Fruit fly (Drosophila melanogaster) ovary, adult (tissue): Measurements from ENCODE around the gene CG3961.
A peak's percentile ranks its signal among the peaks of the same experiment; 100 is the strongest.

Source experiments
- CG17801 ChIP-seq: fragments of 200-800 bp; optimal IDR thresholded peaks from 2 replicates; lab custom pipeline; 2019; ENCODE audit warnings: missing biosample characterization, mild to moderate bottlenecking, missing genetic modification characterization, moderate library complexity; ENCODE audit not compliant: partially characterized antibody

The CG3961 gene

DNA sequence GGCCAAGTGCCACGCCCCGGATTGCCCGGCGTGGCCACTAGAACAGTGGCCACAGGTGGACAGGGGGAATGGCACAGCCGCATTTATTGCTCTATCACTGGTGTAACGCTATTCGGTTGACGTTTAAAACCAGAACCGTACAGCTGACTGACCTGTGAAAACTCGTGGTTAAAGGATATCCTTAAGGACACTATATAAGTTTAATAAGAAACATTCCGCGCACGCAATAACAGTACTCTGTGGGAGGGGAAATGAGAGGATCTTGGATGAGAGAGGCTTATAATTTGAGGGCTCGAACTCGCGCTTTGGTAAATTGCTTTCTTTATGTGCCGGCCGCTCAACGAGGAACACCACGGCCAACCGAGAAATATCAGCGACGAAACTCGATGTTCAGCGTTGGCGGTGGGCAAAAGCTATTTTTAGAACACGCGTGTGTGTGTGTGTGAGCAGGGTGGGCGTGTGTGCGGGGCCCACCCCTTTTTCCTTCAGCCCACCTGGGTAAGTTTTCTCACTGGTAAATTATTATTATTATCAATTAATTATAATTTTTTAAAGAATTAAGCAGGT, 6.1 kb upstream of the CG3961 start:
- TF ChIP-seq CG17801 (GFP tag; lab: Kevin White, UChicago), result no peak

DNA sequence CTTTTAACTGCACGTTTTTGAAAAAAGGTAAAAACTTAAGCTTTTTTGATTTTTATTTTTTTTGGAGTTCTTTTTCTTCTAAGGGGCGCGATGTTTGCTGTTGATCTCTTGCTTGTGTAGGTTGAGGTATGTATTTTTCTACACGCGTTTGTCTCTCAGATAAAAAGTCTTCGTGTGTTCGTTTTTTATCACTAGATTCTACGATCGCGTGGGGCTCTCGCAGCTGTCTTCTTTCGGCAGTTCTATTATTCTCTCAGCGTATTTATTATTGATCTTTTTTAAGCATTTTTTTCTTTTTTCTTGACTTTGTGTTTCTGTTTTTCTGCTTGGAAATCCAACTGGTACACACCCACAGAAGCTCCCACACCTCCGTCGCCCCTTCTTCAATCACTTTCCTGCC, 4.8 kb upstream of the CG3961 start:
- peak; percentile 15 for TF ChIP-seq CG17801 (GFP tag; lab: Kevin White, UChicago)

DNA sequence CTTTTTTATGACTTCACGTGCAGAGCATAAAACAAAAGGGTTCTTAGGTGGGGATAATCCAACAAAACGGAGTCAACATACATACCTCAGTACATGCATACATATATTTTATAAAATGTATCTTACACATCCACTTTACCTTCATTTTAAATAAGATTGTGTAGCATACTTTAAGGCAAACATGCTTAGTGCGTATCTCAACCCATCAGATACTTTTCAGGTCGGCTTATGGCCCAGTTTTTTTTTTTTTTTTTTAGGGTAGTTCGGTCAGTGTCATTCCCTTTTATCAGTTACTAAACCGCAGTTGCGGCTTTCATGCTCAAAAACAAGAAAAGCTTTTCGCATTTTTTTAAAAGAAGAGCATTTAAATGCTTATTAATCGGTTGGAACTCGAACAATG, 1.7 kb upstream of the CG3961 start, which contains the start of gene NijB:
Gene NijB (plus strand): TSS at position 398 of the 400 bp plus-strand sequence.
- no peak for TF ChIP-seq CG17801 (GFP tag; lab: Kevin White, UChicago)

DNA sequence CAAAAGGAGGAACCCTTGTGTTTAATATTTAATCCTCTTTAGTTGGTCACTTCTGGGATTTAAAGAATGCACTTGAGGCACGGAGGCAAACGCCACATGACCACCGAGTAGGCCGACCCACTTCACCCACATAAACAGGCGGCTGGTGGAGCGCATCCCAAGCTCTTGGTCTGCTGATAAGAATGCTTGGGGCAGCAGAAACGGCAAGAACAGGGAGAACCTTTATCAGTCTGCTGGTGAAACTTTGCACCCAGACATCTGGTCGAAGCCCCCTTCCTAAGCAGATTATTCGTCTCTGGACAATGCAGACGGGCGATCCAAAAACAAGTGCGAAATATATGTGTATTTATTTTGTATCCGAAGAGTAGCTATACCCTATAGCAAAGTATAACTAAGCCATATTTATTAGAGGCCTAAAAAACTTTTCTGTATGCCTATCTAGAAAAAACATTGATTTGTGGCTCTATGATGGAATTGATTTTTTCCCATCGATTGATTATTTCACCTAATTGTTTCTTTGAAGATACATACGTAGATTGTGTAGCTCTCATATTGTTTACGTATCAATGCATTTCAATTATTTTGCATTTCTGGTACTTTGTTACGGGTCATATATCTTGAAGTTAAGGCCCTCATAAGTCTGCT, 939 bp downstream of the CG3961 start:
- no peak for TF ChIP-seq CG17801 (GFP tag; lab: Kevin White, UChicago)

DNA sequence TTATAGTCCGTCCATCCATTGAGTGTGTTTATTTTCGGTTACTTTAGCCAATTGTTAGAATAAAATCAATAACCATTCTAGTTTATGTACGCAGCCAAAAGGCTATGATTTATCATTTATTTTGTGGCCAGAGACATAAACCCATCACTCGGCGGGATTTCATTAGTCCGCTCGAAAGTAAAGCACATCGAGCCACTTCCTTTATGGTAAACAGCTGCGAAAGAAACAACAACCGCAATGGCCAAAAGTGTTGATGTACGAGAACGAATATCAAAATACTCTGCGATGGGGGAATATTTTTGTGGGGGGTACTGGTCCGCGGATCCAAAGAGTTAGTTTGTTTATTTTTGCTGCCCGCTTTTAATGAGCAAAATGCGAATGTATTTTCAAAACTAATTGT, 8.7 kb downstream of the CG3961 start:
- no peak for TF ChIP-seq CG17801 (GFP tag; lab: Kevin White, UChicago)

DNA sequence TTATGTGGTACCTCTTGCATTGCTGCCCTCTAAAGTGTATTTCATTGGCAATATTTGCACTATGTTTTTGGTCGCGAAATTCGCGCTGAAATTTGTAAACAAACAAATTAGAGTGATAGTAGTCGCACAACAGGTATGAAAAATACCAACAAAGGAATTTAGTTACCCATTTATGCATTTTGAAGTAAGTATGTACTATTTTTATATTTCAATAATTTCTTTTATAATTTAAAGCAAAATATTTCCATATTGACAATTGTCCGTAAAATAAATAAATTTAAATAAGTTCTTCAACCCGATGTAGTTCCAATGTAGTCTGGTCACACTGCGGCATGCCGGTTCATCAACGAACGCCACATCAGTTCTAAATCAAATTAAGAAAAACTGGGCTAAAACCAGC, 17.8 kb downstream of the CG3961 start, which contains the start of the genes Rad9 and Uggt:
Gene Rad9 (minus strand): TSS at position 114 of the 400 bp plus-strand sequence.
Gene Uggt (plus strand): TSS at position 308 of the 400 bp plus-strand sequence.
- TF ChIP-seq CG17801 (GFP tag; lab: Kevin White, UChicago), result peak; percentile 15

DNA sequence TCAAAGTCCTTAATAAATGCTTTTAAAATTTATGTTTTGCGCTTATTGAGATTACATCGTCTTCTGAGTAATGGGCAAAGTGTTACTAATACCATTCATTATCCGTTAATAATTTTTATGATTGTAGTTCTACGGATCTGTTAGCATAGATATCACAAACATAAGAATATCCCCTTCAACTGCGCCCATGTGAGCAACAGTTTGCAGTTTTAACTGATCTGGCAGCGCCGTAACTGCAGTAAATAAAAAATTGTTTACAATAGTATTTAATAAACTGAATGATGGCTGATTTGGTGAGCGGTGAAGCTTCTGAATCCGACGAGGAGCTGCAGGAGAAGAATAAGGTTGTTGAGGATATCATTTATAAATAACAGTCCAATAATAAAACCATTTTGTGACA, 20.3 kb downstream of the CG3961 start, which contains the start of gene Blos3:
Gene Blos3 (plus strand): TSS at position 198 of the 400 bp plus-strand sequence.
- peak; percentile 22 for TF ChIP-seq CG17801 (GFP tag; lab: Kevin White, UChicago)

DNA sequence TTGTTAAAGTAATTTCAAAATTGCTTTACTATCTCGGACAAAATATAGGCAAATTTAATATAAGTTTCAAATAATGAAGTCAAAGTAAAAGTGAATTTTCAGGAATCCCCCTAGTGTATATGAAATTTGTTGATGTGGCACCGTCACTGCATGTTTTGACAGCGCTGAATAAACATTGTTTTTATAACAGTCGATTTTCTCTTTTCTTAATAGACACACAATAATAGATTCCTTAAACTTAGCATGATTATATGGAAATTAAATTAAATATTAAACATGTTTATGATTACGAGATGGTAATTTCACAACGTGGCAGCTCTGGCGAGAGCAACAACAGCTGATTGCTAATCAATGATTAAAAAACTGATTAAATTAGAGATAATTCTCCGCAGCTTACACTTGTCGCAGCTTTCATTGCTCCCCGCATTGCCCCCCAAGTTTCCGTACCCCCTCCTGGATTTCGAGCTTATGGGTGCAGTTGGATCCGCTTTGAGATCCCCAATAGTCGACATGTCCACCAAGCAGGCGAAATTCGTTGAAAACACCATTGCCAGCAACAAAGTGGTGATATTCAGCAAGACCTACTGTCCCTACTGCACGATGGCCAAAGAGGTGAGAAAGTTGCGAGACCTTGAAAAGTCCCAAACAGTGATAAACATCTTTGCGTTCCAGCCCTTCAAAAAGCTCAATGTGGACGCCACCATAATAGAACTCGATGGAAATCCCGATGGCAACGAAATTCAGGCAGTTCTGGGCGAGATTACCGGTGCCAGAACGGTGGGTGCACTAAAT, 21.1 kb downstream of the CG3961 start, which contains the start of gene Grx1:
Gene Grx1 (plus strand): TSS at position 196 of the 792 bp plus-strand sequence.
- TF ChIP-seq CG17801 (GFP tag; lab: Kevin White, UChicago), result peak; percentile 23

DNA sequence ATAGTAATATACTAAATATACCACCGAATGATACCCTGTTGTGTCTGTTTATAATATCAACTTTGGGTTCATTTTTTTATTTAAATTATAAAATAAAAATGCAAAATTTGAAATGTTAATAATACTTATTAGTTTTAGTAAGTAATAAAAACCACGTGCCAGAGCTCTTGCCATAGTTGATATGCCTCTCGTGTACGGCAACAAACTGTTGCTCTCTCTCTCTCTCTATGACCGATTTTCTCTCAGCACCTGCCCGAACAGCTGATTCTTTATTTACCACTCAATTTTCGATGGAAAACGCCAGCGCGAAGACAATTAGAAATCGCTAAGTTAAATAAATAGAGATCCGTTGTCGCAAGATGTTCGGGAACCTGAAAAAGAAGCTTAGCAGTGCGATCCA, 22.8 kb downstream of the CG3961 start, which contains the start of gene Dysb:
Gene Dysb (plus strand): TSS at position 251 of the 400 bp plus-strand sequence.
- peak; percentile 85 for TF ChIP-seq CG17801 (GFP tag; lab: Kevin White, UChicago)

DNA sequence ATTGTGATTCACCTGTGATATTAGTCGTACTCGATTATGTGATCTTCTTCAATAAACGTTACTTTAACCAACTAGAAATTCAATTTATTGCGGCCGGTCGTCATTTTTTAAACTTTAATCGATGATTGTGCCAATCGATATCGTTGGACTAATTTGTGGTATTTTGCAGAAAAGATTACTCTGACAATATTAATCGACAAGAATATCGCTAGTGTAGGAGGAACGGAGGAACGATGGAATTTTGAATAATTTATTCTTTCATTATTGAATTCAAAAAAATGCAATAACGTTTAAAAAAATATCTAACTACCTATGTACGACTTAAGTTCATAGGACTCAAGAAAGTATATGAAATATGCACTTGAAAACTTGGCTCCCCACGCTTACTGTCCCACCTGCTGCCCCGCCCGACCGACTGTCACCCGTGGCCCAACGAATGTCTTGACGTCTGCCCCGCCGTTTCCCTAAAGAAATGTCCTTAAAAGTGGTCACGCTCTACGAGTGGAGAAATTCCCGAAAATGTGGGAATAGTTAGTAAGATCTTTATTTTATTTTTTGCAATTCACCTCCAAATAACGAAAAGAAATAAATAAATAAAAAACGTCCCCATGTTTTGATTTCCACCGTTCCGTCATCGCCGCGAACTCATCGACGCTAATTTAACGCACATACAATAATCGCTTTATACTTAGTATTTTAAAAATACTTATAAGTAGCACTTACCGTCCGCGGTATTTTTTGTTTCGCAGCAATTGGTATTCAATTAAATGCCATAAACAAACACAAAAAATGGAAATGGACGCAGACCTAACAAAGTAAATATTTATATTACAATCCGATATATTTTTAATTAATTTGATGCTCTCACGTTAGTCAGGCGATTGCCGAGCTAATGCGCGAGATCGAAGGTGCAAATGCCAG, 24.6 kb downstream of the CG3961 start, which contains the start of gene CG14074:
Gene CG14074 (plus strand): TSS at position 779 of the 921 bp plus-strand sequence.
- TF ChIP-seq CG17801 (GFP tag; lab: Kevin White, UChicago), result no peak

DNA sequence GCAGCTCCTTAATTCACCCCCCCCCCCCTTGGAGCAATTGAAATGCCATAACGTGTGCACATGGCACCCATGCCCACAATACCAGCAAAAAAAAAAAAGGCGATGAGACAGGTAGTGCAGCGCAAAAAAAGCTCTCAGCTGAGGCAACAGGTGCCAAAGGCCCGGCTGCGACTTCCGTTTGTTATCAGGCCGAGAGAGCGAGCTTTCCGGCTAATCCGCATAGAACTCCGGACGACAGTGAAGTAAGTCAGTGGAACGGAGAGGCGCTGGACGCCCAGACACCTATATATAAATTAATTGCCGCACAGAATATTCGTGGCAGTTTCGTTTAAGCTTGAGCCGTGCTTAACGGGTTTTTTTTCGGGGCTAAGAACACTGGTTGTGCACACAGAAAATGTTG, 27.0 kb downstream of the CG3961 start, which contains the start of gene CG6865:
Gene CG6865 (plus strand): TSS at position 321 of the 400 bp plus-strand sequence.
- no peak for TF ChIP-seq CG17801 (GFP tag; lab: Kevin White, UChicago)

DNA sequence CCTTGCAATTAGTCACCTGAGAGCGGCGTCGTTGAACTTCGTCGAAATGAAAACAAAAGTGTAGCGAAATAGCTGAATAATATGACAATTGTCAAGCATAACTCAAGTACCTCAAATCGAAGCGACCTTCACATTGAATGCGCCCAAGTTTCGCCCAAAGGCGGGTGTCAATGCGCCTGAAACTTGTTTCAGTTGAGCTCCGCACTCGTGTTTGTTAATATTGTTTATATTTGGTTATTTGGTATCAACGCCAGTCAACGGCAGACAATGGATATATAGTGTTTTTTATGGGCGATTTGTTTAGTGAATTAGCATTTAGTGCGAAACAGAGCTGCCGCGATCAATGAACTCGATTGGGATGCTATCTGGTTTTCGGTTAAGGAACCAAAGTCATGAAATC, 28.4 kb downstream of the CG3961 start:
- TF ChIP-seq CG17801 (GFP tag; lab: Kevin White, UChicago), result no peak

DNA sequence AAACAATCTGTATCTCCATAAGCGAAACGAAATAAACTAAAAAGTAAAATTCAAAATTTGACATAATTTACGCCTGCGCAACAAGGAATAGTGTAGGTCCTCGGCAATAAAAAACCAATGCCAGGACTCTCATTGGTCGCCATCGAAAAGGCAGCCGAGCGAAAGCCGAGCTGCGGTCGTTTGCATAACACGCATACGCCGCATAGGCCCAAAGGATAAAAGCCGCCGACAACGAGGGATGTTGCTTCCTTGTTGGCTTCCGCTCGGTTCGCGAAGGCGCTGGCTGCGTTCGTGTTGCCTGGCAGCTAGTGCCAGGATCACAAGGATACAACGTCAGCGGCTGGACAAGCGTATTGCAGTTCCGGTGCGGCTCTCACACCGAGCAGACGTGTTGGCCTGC, 29.8 kb downstream of the CG3961 start:
- no peak for TF ChIP-seq CG17801 (GFP tag; lab: Kevin White, UChicago)

DNA sequence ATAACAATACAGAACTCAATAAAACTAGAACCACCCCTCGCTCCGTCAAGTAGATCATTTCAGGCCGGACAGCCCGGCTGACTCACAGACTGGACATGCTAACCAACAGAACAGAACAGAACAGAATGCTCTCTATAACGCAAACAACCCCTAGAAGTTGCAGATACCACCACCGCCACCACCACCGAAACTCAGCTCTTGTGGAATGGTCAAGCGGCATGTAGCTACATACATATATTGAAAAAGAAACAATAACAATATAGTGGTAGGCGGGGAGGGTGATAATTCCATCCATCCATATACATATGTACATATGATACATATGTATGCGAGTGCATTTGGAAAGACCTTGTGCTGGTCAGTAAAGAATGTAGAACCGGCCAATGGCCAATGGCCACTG, 35.9 kb downstream of the CG3961 start:
- TF ChIP-seq CG17801 (GFP tag; lab: Kevin White, UChicago), result no peak
